Worm (Caenorhabditis elegans): ENCODE data around the gene Y51H4A.13.
"Not testable (repeated sequence)": the region's sequence is repeated elsewhere in the genome, so short reads cannot be mapped to it uniquely, and the experiment has no call there.

The Y51H4A.13 gene

DNA sequence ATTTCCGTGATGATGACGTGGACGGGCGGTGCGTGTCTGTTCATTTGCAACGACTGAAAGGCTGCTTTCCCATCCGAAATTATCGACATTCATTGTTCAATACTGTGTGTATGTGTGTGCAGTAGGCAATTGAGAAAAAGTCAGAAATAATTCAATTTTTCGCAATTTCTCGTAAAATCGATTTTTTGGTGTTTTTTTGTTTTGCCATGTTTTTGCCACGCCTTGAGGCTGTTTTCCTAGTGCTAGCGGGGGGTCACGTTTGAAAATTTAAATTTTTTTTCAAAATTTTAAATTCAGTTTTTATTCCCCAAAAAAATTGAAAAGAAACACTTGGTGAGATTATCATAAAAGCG, at the start of gene Y51H4A.13:
Gene Y51H4A.13 (minus strand): TSS at position 182 of the 353 bp plus-strand sequence.
- not testable (repeated sequence) for TF ChIP-seq F13C5.2 (tag; optimal IDR thresholded peaks at IDR 0.05); ceh-13 (GFP tag; optimal IDR thresholded peaks at IDR 0.05); aly-1 (tag; optimal IDR thresholded peaks at IDR 0.05)

ce11 chrIV:16694567-16694966, 48.4 kb upstream of the Y51H4A.13 start, which contains the start of gene Y51H4A.941:
Gene Y51H4A.941, minus strand, starts transcription at chrIV:16694667.
- TF ChIP-seq F13C5.2 (tag; optimal IDR thresholded peaks at IDR 0.05) (no peak), B0310.2 (tag; optimal IDR thresholded peaks at IDR 0.05) (no peak), hmbx-1 (tag; optimal IDR thresholded peaks at IDR 0.05) (no peak), tra-4 (tag; optimal IDR thresholded peaks at IDR 0.05) (no peak), sea-1 (GFP tag; conservative IDR thresholded peaks at IDR 0.05) (no peak), hnd-1 (tag; optimal IDR thresholded peaks at IDR 0.05) (no peak), tbx-11 (GFP tag; IDR thresholded peaks at IDR 0.05) (no peak), ets-7 (tag; optimal IDR thresholded peaks at IDR 0.05) (no peak), ceh-13 (GFP tag; optimal IDR thresholded peaks at IDR 0.05) (no peak), hmg-4 (GFP tag; optimal IDR thresholded peaks at IDR 0.05) (no peak), scrt-1 (GFP tag; IDR thresholded peaks at IDR 0.05) (no peak)

DNA sequence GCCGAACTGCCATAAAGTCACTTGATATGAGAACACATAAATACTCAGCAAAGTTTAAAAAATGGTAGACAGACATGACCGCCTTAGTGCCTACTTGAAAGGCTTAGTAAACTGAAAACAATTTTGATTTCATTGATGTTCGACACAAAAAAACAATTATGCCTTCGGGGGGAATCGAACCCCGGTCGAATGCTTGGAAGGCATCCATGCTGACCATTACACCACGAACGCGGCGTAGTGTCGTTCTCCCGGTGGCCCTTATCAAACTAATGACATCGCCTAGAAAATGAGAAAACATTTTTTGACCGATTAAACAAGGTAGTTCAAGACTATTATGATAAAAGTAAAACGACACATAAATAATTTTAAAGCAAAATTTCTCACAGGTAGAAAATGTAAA, 38.1 kb upstream of the Y51H4A.13 start:
- no peak for TF ChIP-seq hmg-4 (GFP tag; optimal IDR thresholded peaks at IDR 0.05)
- no peak for TF ChIP-seq ets-7 (tag; optimal IDR thresholded peaks at IDR 0.05)
- TF ChIP-seq tbx-11 (GFP tag; IDR thresholded peaks at IDR 0.05), result peak; percentile 54; the same call in 1 of the 2 replicates
- peak; percentile 30 for TF ChIP-seq hnd-1 (tag; optimal IDR thresholded peaks at IDR 0.05)
- TF ChIP-seq hmbx-1 (tag; optimal IDR thresholded peaks at IDR 0.05), result no peak
- no peak for TF ChIP-seq tra-4 (tag; optimal IDR thresholded peaks at IDR 0.05)
- TF ChIP-seq sea-1 (GFP tag; conservative IDR thresholded peaks at IDR 0.05), result 0 out of 2 replicates have a peak, but pooled peaks have one; percentile 17
- TF ChIP-seq F13C5.2 (tag; optimal IDR thresholded peaks at IDR 0.05), result peak; percentile 25
- peak; percentile 48 for TF ChIP-seq ceh-13 (GFP tag; optimal IDR thresholded peaks at IDR 0.05)
- TF ChIP-seq aly-1 (tag; optimal IDR thresholded peaks at IDR 0.05), result peak; percentile 6
- TF ChIP-seq ceh-36 (tag; optimal IDR thresholded peaks at IDR 0.05), result peak; percentile 57
- TF ChIP-seq B0310.2 (tag; optimal IDR thresholded peaks at IDR 0.05), result peak; percentile 8
- TF ChIP-seq scrt-1 (GFP tag; IDR thresholded peaks at IDR 0.05), result peak; percentile 69; the same call in 1 of the 2 replicates
- peak; percentile 56; the same call in 1 of the 2 replicates for TF ChIP-seq tbx-37 (GFP tag; conservative IDR thresholded peaks at IDR 0.05)
- TF ChIP-seq flt-1 (GFP tag; IDR thresholded peaks at IDR 0.05), result peak; percentile 75
- peak; percentile 77 for TF ChIP-seq pes-1 (GFP tag; IDR thresholded peaks at IDR 0.05)
- TF ChIP-seq ama-1 (optimal IDR thresholded peaks at IDR 0.05), result no peak

DNA sequence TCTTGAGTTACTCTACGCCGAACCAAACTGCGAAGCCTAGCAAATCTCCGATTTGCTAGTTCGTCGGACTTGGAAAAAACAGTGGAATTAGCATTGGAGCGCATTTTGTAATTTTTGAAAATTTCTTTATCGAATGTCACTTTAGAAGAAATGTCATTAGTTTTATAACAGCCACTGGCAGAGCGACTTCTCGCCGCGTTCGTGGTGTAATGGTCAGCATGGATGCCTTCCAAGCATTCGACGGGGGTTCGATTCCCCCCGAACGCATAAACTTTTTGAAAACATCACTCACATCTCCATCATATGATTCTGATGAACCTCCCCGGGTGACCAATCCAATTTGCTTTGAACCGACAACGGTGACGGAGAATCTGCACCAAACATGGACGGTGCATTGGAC, 35.6 kb upstream of the Y51H4A.13 start:
- peak; percentile 32; the same call in 1 of the 2 replicates for TF ChIP-seq tbx-37 (GFP tag; conservative IDR thresholded peaks at IDR 0.05)

DNA sequence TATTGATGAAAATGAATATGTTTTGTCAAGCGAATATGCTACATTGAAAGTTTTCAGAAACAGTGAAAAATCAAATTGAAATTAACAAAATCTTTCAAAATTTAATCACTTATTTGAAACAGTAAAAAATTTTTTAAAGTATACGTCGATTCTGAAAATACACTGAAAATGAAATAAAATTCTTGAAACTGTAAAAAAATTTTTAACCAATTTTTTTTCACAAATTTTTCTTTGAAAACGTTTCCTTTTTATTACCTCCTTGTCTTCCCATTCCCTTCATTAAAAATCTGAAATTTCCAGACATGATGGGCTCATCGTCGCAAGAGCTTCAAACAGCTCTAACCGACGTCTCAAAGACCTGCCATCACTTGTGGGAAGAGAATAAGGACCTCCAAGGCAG, 17.8 kb upstream of the Y51H4A.13 start, which contains the start of gene sta-1:
Gene sta-1 (plus strand): TSS at position 301 of the 400 bp plus-strand sequence.
- TF ChIP-seq aly-1 (tag; optimal IDR thresholded peaks at IDR 0.05); hnd-1 (tag; optimal IDR thresholded peaks at IDR 0.05); ama-1 (optimal IDR thresholded peaks at IDR 0.05): not testable (repeated sequence)

ce11 chrIV:16663591-16663990, 17.4 kb upstream of the Y51H4A.13 start:
- TF ChIP-seq hmg-4 (GFP tag; optimal IDR thresholded peaks at IDR 0.05), result no peak

- no peak for TF ChIP-seq F13C5.2 (tag; optimal IDR thresholded peaks at IDR 0.05)
- TF ChIP-seq ceh-36 (tag; optimal IDR thresholded peaks at IDR 0.05), result no peak
Measured at ce11 chrIV:16659475-16659874, 13.3 kb upstream of the Y51H4A.13 start.

DNA sequence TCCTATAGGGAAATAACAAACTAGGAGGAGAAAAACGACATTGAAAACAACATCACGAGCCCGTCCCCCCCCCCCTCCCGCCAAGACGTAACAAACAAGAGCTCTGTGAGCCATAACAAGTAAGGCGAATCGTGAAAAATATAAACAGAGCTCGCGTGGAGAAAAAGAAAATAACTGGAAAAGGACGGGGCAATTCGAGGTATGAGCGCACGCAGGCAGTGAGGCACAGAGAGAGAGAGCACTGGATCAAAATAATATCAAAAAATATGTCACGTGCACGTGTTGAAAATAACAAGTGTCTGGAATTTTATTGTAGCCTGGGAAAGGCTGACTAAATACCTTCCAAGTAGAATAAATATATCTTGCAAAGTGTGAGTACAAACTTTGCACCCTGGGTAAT, 12.6 kb upstream of the Y51H4A.13 start:
- TF ChIP-seq ets-7 (tag; optimal IDR thresholded peaks at IDR 0.05) (no peak), hmbx-1 (tag; optimal IDR thresholded peaks at IDR 0.05) (no peak), ceh-36 (tag; optimal IDR thresholded peaks at IDR 0.05) (no peak), ceh-13 (GFP tag; optimal IDR thresholded peaks at IDR 0.05) (no peak), tra-4 (tag; optimal IDR thresholded peaks at IDR 0.05) (no peak), flt-1 (GFP tag; IDR thresholded peaks at IDR 0.05) (no peak), hnd-1 (tag; optimal IDR thresholded peaks at IDR 0.05) (no peak), hmg-4 (GFP tag; optimal IDR thresholded peaks at IDR 0.05) (no peak), tbx-37 (GFP tag; conservative IDR thresholded peaks at IDR 0.05) (no peak), F13C5.2 (tag; optimal IDR thresholded peaks at IDR 0.05) (no peak), scrt-1 (GFP tag; IDR thresholded peaks at IDR 0.05) (no peak), B0310.2 (tag; optimal IDR thresholded peaks at IDR 0.05) (no peak), ama-1 (optimal IDR thresholded peaks at IDR 0.05) (no peak), pes-1 (GFP tag; IDR thresholded peaks at IDR 0.05) (no peak)

- no peak for TF ChIP-seq ceh-36 (tag; optimal IDR thresholded peaks at IDR 0.05)
- TF ChIP-seq tra-4 (tag; optimal IDR thresholded peaks at IDR 0.05), result no peak
- TF ChIP-seq ets-7 (tag; optimal IDR thresholded peaks at IDR 0.05), result no peak
- TF ChIP-seq sea-1 (GFP tag; conservative IDR thresholded peaks at IDR 0.05), result no peak
- TF ChIP-seq hmg-4 (GFP tag; optimal IDR thresholded peaks at IDR 0.05), result no peak
- no peak for TF ChIP-seq F13C5.2 (tag; optimal IDR thresholded peaks at IDR 0.05)
- no peak for TF ChIP-seq tbx-11 (GFP tag; IDR thresholded peaks at IDR 0.05)
- no peak for TF ChIP-seq pes-1 (GFP tag; IDR thresholded peaks at IDR 0.05)
- TF ChIP-seq B0310.2 (tag; optimal IDR thresholded peaks at IDR 0.05), result no peak
- no peak for TF ChIP-seq scrt-1 (GFP tag; IDR thresholded peaks at IDR 0.05)
- no peak for TF ChIP-seq flt-1 (GFP tag; IDR thresholded peaks at IDR 0.05)
- TF ChIP-seq ama-1 (optimal IDR thresholded peaks at IDR 0.05), result no peak
- TF ChIP-seq tbx-37 (GFP tag; conservative IDR thresholded peaks at IDR 0.05), result no peak
- no peak for TF ChIP-seq hmbx-1 (tag; optimal IDR thresholded peaks at IDR 0.05)
Measured at ce11 chrIV:16657488-16657982, 11.4 kb upstream of the Y51H4A.13 start.

All from whole organism, early embryonic.